Fruit fly (Drosophila melanogaster) whole organism, embryonic: ENCODE results near the gene idc.

ENCODE experiments used
- Atf6 ChIP-seq: fragments of 200-800 bp; sonication (Bioruptor generic); IDR thresholded peaks from 2 replicates; pipeline ENCODE4 v1.3.6; 2022; ENCODE audit warnings: missing biosample characterization, missing genetic modification characterization
- Bteb2 ChIP-seq: fragments of 200-800 bp; sonication (Bioruptor generic); optimal IDR thresholded peaks from 2 replicates; lab custom pipeline; 2016; ENCODE audit warnings: missing biosample characterization, missing genetic modification characterization
- C15 ChIP-seq: fragments of 200-800 bp; sonication (Bioruptor generic); IDR thresholded peaks from 3 replicates; pipeline ENCODE4 v1.3.6; 2022; ENCODE audit warnings: missing biosample characterization, missing genetic modification characterization
- CG10209 ChIP-seq: fragments of 200-800 bp; sonication (Bioruptor generic); optimal IDR thresholded peaks from 3 replicates; lab custom pipeline; 2017; ENCODE audit warnings: missing biosample characterization, mild to moderate bottlenecking, missing genetic modification characterization, missing genetic modification reagents
- CG10366 ChIP-seq: fragments of 200-800 bp; sonication (Bioruptor generic); IDR thresholded peaks from 2 replicates; pipeline ENCODE4 v1.3.6; 2022; ENCODE audit warnings: missing biosample characterization, missing genetic modification characterization
- CG11456 ChIP-seq: fragments of 200-800 bp; sonication (Bioruptor generic); IDR thresholded peaks from 3 replicates; pipeline ENCODE4 v1.3.6; 2022; ENCODE audit warnings: missing biosample characterization, missing genetic modification characterization
- CG11560 ChIP-seq: fragments of 200-800 bp; sonication (Bioruptor generic); IDR thresholded peaks from 3 replicates; pipeline ENCODE4 v1.3.6; 2022; ENCODE audit warnings: missing biosample characterization, missing genetic modification characterization
- CG11696 ChIP-seq: fragments of 200-800 bp; sonication (Bioruptor generic); IDR thresholded peaks from 2 replicates; pipeline ENCODE4 v1.3.6; 2022; ENCODE audit warnings: missing biosample characterization, missing genetic modification characterization
- CG12155 ChIP-seq: fragments of 200-800 bp; sonication (Bioruptor generic); optimal IDR thresholded peaks from 3 replicates; lab custom pipeline; 2016; ENCODE audit warnings: missing biosample characterization, missing genetic modification characterization
- CG15696 ChIP-seq: fragments of 200-800 bp; sonication (Bioruptor generic); optimal IDR thresholded peaks from 2 replicates; lab custom pipeline; 2019; ENCODE audit warnings: missing biosample characterization, mild to moderate bottlenecking, missing genetic modification characterization, moderate library complexity
- CG16813 ChIP-seq: fragments of 200-800 bp; sonication (Bioruptor generic); IDR thresholded peaks from 3 replicates; pipeline ENCODE4 v1.3.6; 2022; ENCODE audit warnings: missing biosample characterization, missing genetic modification characterization; ENCODE audit not compliant: partially characterized antibody
- CG17186 ChIP-seq: fragments of 200-800 bp; sonication (Bioruptor generic); optimal IDR thresholded peaks from 3 replicates; lab custom pipeline; 2017; ENCODE audit warnings: missing biosample characterization, missing genetic modification reagents, missing genetic modification characterization
- CG17361 ChIP-seq: fragments of 200-800 bp; sonication (Bioruptor generic); IDR thresholded peaks from 3 replicates; pipeline ENCODE4 v1.3.6; 2022; ENCODE audit warnings: missing biosample characterization, missing genetic modification characterization
- CG1832 ChIP-seq: fragments of 200-800 bp; sonication (Bioruptor generic); optimal IDR thresholded peaks from 2 replicates; lab custom pipeline; 2017; ENCODE audit warnings: missing biosample characterization, mild to moderate bottlenecking, missing genetic modification characterization, inconsistent platforms
- CG2199 ChIP-seq: fragments of 200-800 bp; sonication (Bioruptor generic); IDR thresholded peaks from 3 replicates; pipeline ENCODE4 v1.3.6; 2022; ENCODE audit warnings: missing biosample characterization, missing genetic modification characterization
- CG31365 ChIP-seq: fragments of 200-800 bp; sonication (Bioruptor generic); optimal IDR thresholded peaks from 2 replicates; lab custom pipeline; 2018; ENCODE audit warnings: missing biosample characterization, mild to moderate bottlenecking, missing genetic modification characterization
- CG3726 ChIP-seq: fragments of 200-800 bp; sonication (Bioruptor generic); IDR thresholded peaks from 3 replicates; pipeline ENCODE4, ENCODE4 v1.3.6; 2022; ENCODE audit warnings: missing biosample characterization, missing genetic modification characterization
- CG4282 ChIP-seq: fragments of 200-800 bp; sonication (Bioruptor generic); optimal IDR thresholded peaks from 2 replicates; lab custom pipeline; 2016; ENCODE audit warnings: missing biosample characterization, missing genetic modification characterization
- CG4328 ChIP-seq: fragments of 200-800 bp; sonication (Bioruptor generic); optimal IDR thresholded peaks from 3 replicates; lab custom pipeline; 2017; ENCODE audit warnings: missing biosample characterization, missing genetic modification reagents, missing genetic modification characterization
- CG4404 ChIP-seq: fragments of 200-800 bp; sonication (Bioruptor generic); IDR thresholded peaks from 2 replicates; pipeline ENCODE4 v1.3.6; 2022; ENCODE audit warnings: missing biosample characterization, missing genetic modification characterization
- CG6654 ChIP-seq: fragments of 200-800 bp; sonication (Bioruptor generic); optimal IDR thresholded peaks from 2 replicates; lab custom pipeline; 2017; ENCODE audit warnings: missing biosample characterization, mild to moderate bottlenecking, missing genetic modification characterization
- CG6791 ChIP-seq: fragments of 200-800 bp; sonication (Bioruptor generic); IDR thresholded peaks from 3 replicates; pipeline ENCODE4 v1.3.6; 2022; ENCODE audit warnings: missing biosample characterization, missing genetic modification characterization; ENCODE audit not compliant: partially characterized antibody
- Dll ChIP-seq: fragments of 200-800 bp; sonication (Bioruptor generic); IDR thresholded peaks from 4 replicates; pipeline ENCODE4 v1.3.6; 2022; ENCODE audit warnings: missing biosample characterization, missing genetic modification characterization; ENCODE audit not compliant: partially characterized antibody
- Doc2 ChIP-seq: fragments of 200-800 bp; sonication (Bioruptor generic); IDR thresholded peaks from 2 replicates; pipeline ENCODE4 v1.3.6; 2022; ENCODE audit warnings: missing biosample characterization, missing genetic modification characterization
- Fer2 ChIP-seq: fragments of 200-800 bp; sonication (Bioruptor generic); optimal IDR thresholded peaks from 2 replicates; lab custom pipeline; 2018; ENCODE audit warnings: missing biosample characterization, mild to moderate bottlenecking, missing genetic modification characterization, moderate library complexity
- HLH54F ChIP-seq: fragments of 200-800 bp; sonication (Bioruptor generic); optimal IDR thresholded peaks from 3 replicates; lab custom pipeline; 2016; ENCODE audit warnings: missing biosample characterization, missing genetic modification characterization
- Lim3 ChIP-seq: fragments of 200-800 bp; sonication (Bioruptor generic); IDR thresholded peaks from 2 replicates; pipeline ENCODE4 v1.3.6; 2022; ENCODE audit warnings: missing biosample characterization, missing genetic modification characterization
- NFAT ChIP-seq: fragments of 200-800 bp; sonication (Bioruptor generic); IDR thresholded peaks from 2 replicates; pipeline ENCODE4 v1.3.6; 2022; ENCODE audit warnings: missing biosample characterization, missing genetic modification characterization
- Trl ChIP-seq, 3 experiments: fragments of >200 bp in 2 of 3; fragments of 200-800 bp in 1 of 3; sonication (Bioruptor generic) in 1 of 3; optimal IDR thresholded peaks; 2 replicates in 1 of 3; 3 replicates in 2 of 3; lab custom pipeline; 2016 to 2017; ENCODE audit warnings: missing biosample characterization in 1 of 3, missing genetic modification characterization in 1 of 3
- Vsx1 ChIP-seq: fragments of 200-800 bp; sonication (Bioruptor generic); optimal IDR thresholded peaks from 2 replicates; lab custom pipeline; 2017; ENCODE audit warnings: missing biosample characterization, mild to moderate bottlenecking, missing genetic modification characterization, missing genetic modification reagents
- ase ChIP-seq: fragments of 200-800 bp; sonication (Bioruptor generic); IDR thresholded peaks from 3 replicates; pipeline ENCODE4 v1.3.6; 2022; ENCODE audit warnings: missing biosample characterization, missing genetic modification characterization
- bcd ChIP-seq: fragments of 200-800 bp; sonication (Bioruptor generic); optimal IDR thresholded peaks from 2 replicates; lab custom pipeline; 2017; ENCODE audit warnings: missing biosample characterization, mild to moderate bottlenecking, missing genetic modification characterization
- bigmax ChIP-seq: fragments of 200-800 bp; sonication (Bioruptor generic); optimal IDR thresholded peaks from 2 replicates; lab custom pipeline; 2018; ENCODE audit warnings: missing biosample characterization, mild to moderate bottlenecking, missing genetic modification characterization
- fd3F ChIP-seq: fragments of 200-800 bp; sonication (Bioruptor generic); optimal IDR thresholded peaks from 2 replicates; lab custom pipeline; 2018; ENCODE audit warnings: missing biosample characterization, mild to moderate bottlenecking, missing genetic modification characterization, moderate library complexity
- grau ChIP-seq: fragments of 200-800 bp; optimal IDR thresholded peaks from 3 replicates; lab custom pipeline; 2019; ENCODE audit warnings: missing biosample characterization, mild to moderate bottlenecking, missing genetic modification characterization, moderate library complexity
- jumu ChIP-seq: fragments of 200-800 bp; sonication (Bioruptor generic); optimal IDR thresholded peaks from 3 replicates; lab custom pipeline; 2016; ENCODE audit warnings: missing biosample characterization, missing genetic modification characterization
- kni ChIP-seq: fragments of 200-800 bp; sonication (Bioruptor generic); optimal IDR thresholded peaks from 3 replicates; lab custom pipeline; 2017; ENCODE audit warnings: mild to moderate bottlenecking, missing biosample characterization, missing genetic modification reagents, missing genetic modification characterization
- lbe ChIP-seq: fragments of 200-800 bp; sonication (Bioruptor generic); optimal IDR thresholded peaks from 2 replicates; lab custom pipeline; 2016; ENCODE audit warnings: missing biosample characterization, mild to moderate bottlenecking, missing genetic modification characterization
- lmd ChIP-seq: fragments of 200-800 bp; sonication (Bioruptor generic); IDR thresholded peaks from 2 replicates; pipeline ENCODE4 v1.3.6; 2022; ENCODE audit warnings: missing biosample characterization, missing genetic modification characterization
- pfk ChIP-seq: fragments of 200-800 bp; sonication (Bioruptor generic); optimal IDR thresholded peaks from 2 replicates; lab custom pipeline; 2018; ENCODE audit warnings: missing biosample characterization, mild to moderate bottlenecking, missing genetic modification characterization, moderate library complexity
- pho ChIP-seq: fragments of 200-800 bp; sonication (Bioruptor generic); optimal IDR thresholded peaks from 2 replicates; lab custom pipeline; 2016; ENCODE audit warnings: missing biosample characterization, missing genetic modification characterization
- pzg ChIP-seq: fragments of 200-800 bp; sonication (Bioruptor generic); optimal IDR thresholded peaks from 3 replicates; lab custom pipeline; 2018; ENCODE audit warnings: missing biosample characterization, mild to moderate bottlenecking, missing genetic modification characterization, moderate library complexity
- rib ChIP-seq: fragments of 200-800 bp; sonication (Bioruptor generic); IDR thresholded peaks from 2 replicates; pipeline ENCODE4 v1.3.6; 2022; ENCODE audit warnings: missing biosample characterization, missing genetic modification characterization
- run ChIP-seq: fragments of 200-800 bp; sonication (Bioruptor generic); optimal IDR thresholded peaks from 3 replicates; lab custom pipeline; 2018; ENCODE audit warnings: missing biosample characterization, mild to moderate bottlenecking, missing genetic modification characterization
- sc ChIP-seq, 3 experiments: fragments of >200 bp in 2 of 3; fragments of 200-800 bp in 1 of 3; sonication (Bioruptor generic) in 1 of 3; optimal IDR thresholded peaks; 2 replicates in 2 of 3; 3 replicates in 1 of 3; lab custom pipeline; 2017; ENCODE audit warnings: mild to moderate bottlenecking in 1 of 3, missing biosample characterization in 1 of 3, missing genetic modification characterization in 1 of 3, missing genetic modification reagents in 1 of 3
- slou ChIP-seq: fragments of 200-800 bp; sonication (Bioruptor generic); optimal IDR thresholded peaks from 3 replicates; lab custom pipeline; 2016; ENCODE audit warnings: missing biosample characterization, missing genetic modification characterization
- sob ChIP-seq: fragments of 200-800 bp; sonication (Bioruptor generic); IDR thresholded peaks from 2 replicates; pipeline ENCODE4 v1.3.6; 2022; ENCODE audit warnings: missing biosample characterization, missing genetic modification characterization
- sqz ChIP-seq: fragments of 200-800 bp; sonication (Bioruptor generic); optimal IDR thresholded peaks from 3 replicates; lab custom pipeline; 2018; ENCODE audit warnings: missing biosample characterization, mild to moderate bottlenecking, missing genetic modification characterization
- sr ChIP-seq: fragments of 200-800 bp; sonication (Bioruptor generic); IDR thresholded peaks from 3 replicates; pipeline ENCODE4 v1.3.6; 2022; ENCODE audit warnings: missing biosample characterization, missing genetic modification characterization

Gene idc

DNA sequence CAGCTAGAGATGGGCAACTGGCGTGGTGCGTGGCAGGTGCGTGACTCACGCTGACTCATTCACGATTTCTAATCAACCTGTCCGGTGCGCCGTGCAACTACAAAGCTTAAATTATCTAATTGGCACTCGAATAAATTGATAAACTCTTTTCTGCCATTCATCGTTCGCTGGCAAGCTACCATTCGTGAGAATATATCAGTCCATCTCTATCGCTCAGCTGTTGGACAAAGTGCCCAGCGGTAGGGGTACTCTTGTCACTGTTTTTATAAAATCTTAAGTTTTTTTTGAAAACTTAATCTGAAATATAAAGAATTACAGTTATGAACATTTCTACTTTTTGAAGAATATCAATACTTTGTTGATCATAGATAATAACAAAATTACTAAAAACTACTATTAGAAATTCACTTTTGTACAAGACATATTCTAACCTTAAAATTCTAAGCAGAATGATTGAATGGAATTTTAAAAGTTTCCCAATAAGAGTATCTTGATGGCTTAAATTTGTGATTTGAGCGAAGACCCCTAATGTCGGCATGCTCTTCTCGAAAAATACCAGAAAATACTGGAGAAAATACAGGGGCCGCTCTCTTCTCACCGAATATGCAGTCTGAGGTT, 10.4 kb upstream of the idc start, which contains the start of the genes PIG-L and psidin (continued):
- TF ChIP-seq sc (optimal IDR thresholded peaks at IDR 0.05; lab: Kevin White, UChicago): no peak
- peak; percentile 77 for TF ChIP-seq sc (GFP tag; optimal IDR thresholded peaks at IDR 0.05; lab: Kevin White, UChicago)
- TF ChIP-seq CG4328 (GFP tag; lab: Kevin White, UChicago): peak; percentile 45
- TF ChIP-seq fd3F (GFP tag; lab: Kevin White, UChicago): peak; percentile 80
- TF ChIP-seq jumu (GFP tag; lab: Kevin White, UChicago): peak; percentile 57
- no peak for TF ChIP-seq pfk (GFP tag; lab: Kevin White, UChicago)
- TF ChIP-seq CG11560 (tag; lab: Robert Waterston, UW): peak; percentile 79
- peak; percentile 23; the same call in 2 of the 3 replicates for TF ChIP-seq ase (GFP tag; lab: Robert Waterston, UW)
- TF ChIP-seq HLH54F (GFP tag; lab: Kevin White, UChicago): peak; percentile 85
- TF ChIP-seq Vsx1 (GFP tag; lab: Kevin White, UChicago): peak; percentile 69
- TF ChIP-seq Dll (GFP tag; lab: Robert Waterston, UW): peak; percentile 98
- TF ChIP-seq CG6791 (GFP tag; lab: Robert Waterston, UW): peak; percentile 93
- peak; percentile 18 for TF ChIP-seq CG6654 (GFP tag; lab: Kevin White, UChicago)
- TF ChIP-seq C15 (GFP tag; lab: Robert Waterston, UW): peak; percentile 57; the same call in 1 of the 3 replicates
- TF ChIP-seq sob (GFP tag; lab: Robert Waterston, UW): peak; percentile 72
- no peak for TF ChIP-seq CG11696 (GFP tag; lab: Robert Waterston, UW)
- TF ChIP-seq Atf6: 0 out of 2 replicates have a peak, but pooled peaks have one; percentile 11
- TF ChIP-seq bcd (GFP tag; lab: Kevin White, UChicago): peak; percentile 71
- no peak for TF ChIP-seq CG31365
- TF ChIP-seq NFAT (GFP tag; lab: Robert Waterston, UW): peak; percentile 60
- TF ChIP-seq CG12155 (GFP tag; lab: Kevin White, UChicago): peak; percentile 82
- TF ChIP-seq sr (GFP tag; lab: Robert Waterston, UW): 0 out of 3 replicates have a peak, but pooled peaks have one; percentile 5
- TF ChIP-seq CG4282: peak; percentile 3
- peak; percentile 44 for TF ChIP-seq slou (GFP tag; lab: Kevin White, UChicago)
- no peak for TF ChIP-seq kni (GFP tag; lab: Kevin White, UChicago)
- no peak for TF ChIP-seq CG3726 (GFP tag; lab: Robert Waterston, UW)
- TF ChIP-seq run (tag; lab: Kevin White, UChicago): peak; percentile 56
- 0 out of 3 replicates have a peak, but pooled peaks have one; percentile 47 for TF ChIP-seq CG2199 (GFP tag; lab: Robert Waterston, UW)
- peak; percentile 93 for TF ChIP-seq grau (tag; lab: Kevin White, UChicago)
- peak; percentile 87 for TF ChIP-seq CG10366 (GFP tag; lab: Robert Waterston, UW)
- TF ChIP-seq CG17186 (GFP tag; lab: Kevin White, UChicago): peak; percentile 70
- no peak for TF ChIP-seq CG1832 (GFP tag; lab: Kevin White, UChicago)
- peak; percentile 90 for TF ChIP-seq pho (GFP tag; lab: Kevin White, UChicago)
- TF ChIP-seq lbe (GFP tag; lab: Kevin White, UChicago): no peak
- peak; percentile 2 for TF ChIP-seq bigmax
- TF ChIP-seq Lim3: no peak
- TF ChIP-seq Trl (optimal IDR thresholded peaks at IDR 0.05; lab: Kevin White, UChicago): peak in 1 of 2 experiments; percentile 14
- TF ChIP-seq Trl (GFP tag; optimal IDR thresholded peaks at IDR 0.05; lab: Kevin White, UChicago): peak; percentile 71
- peak; percentile 87 for TF ChIP-seq CG10209
- TF ChIP-seq Bteb2 (GFP tag; lab: Kevin White, UChicago): peak; percentile 88
- peak; percentile 53 for TF ChIP-seq pzg (GFP tag; lab: Kevin White, UChicago)
- TF ChIP-seq CG15696 (tag; lab: Kevin White, UChicago): peak; percentile 80
- TF ChIP-seq CG4404 (GFP tag; lab: Robert Waterston, UW): peak; percentile 64
- no peak for TF ChIP-seq Doc2 (GFP tag; lab: Robert Waterston, UW)
- TF ChIP-seq CG17361: peak; percentile 96
- peak; percentile 76 for TF ChIP-seq lmd (GFP tag; lab: Robert Waterston, UW)
- TF ChIP-seq Fer2 (tag; lab: Kevin White, UChicago): peak; percentile 41
- TF ChIP-seq CG16813 (GFP tag; lab: Robert Waterston, UW): peak; percentile 97
- no peak for TF ChIP-seq rib (GFP tag; lab: Robert Waterston, UW)
- peak; percentile 70 for TF ChIP-seq CG11456
- TF ChIP-seq sqz (GFP tag; lab: Kevin White, UChicago): no peak
